Worm (Caenorhabditis elegans): Measurements from ENCODE around the gene F56D6.22.
A peak's percentile ranks its signal among the peaks of the same experiment; 100 is the strongest.

Gene F56D6.22

DNA sequence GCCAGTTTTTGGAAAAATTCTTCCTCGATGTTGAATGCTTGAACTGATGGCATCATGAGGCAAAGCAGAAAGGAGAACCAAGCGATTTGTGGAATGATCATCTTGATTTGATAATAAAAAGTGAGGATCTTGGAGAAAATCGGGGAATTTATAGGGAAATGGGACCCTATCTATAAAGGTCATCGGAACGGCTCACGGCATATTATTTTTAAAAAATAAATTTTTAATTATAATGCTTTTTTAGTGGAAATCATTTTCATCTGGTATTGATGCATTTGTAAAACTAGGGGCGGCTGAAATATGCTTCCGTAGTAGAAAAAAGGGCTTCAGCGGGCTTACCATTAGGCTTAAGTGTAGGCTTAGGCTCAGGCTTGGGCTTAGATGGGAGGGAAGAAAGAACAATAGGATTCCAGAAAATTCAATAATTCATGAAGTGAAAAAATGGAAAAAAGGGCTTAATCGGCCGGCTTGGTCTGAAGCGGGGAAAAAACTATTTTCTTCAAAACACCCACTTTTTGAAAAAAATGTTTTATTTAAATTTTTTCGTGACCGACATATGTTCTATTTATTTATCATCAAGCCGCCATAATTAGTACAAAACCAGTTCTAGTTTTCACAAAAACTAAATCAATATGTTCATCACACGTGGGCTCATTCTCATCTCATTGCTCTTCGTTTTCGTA, at the start of gene F56D6.22, which contains the start of gene F56D6.12:
F56D6.22 (minus strand) TSS at position 101 of the 683 bp plus-strand sequence.
F56D6.12 (plus strand) TSS at position 633 of the 683 bp plus-strand sequence.
- TF ChIP-seq lin-13 (GFP tag; optimal IDR thresholded peaks at IDR 0.05): no peak

DNA sequence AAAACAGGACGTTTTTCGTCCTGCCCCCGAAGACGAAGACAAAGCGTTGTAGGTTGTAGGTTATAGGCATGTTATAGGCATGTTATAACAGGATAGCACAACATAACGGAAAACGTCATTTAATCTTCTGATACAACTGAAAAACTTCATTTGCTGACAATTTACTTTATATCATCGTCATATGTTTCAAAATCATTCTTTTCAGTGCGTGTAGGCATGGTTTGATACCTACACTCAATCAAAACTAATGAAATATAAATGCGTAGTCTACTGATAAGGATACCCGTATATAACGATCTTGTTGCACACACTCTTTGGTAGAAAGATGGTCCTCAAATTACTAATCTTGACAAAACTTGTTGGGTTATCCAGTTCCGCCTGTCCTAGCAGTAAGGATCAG, 49.3 kb upstream of the F56D6.22 start, which contains the start of gene clec-74:
clec-74 (plus strand) TSS at position 301 of the 400 bp plus-strand sequence.
- TF ChIP-seq mab-9 (GFP tag; IDR thresholded peaks at IDR 0.05) (no peak), unc-130 (tag; optimal IDR thresholded peaks at IDR 0.05) (no peak), unc-62 (GFP tag; optimal IDR thresholded peaks at IDR 0.05) (no peak), fkh-4 (tag; optimal IDR thresholded peaks at IDR 0.05; ENCODE audit: borderline replicate concordance) (no peak), lin-35 (GFP tag; optimal IDR thresholded peaks at IDR 0.05) (no peak), jun-1 (tag; optimal IDR thresholded peaks at IDR 0.05) (no peak), C16A3.4 (tag; optimal IDR thresholded peaks at IDR 0.05) (no peak), tbx-2 (tag; optimal IDR thresholded peaks at IDR 0.05) (no peak), C34B4.2 (tag; optimal IDR thresholded peaks at IDR 0.05) (no peak), ama-1 (optimal IDR thresholded peaks at IDR 0.05) (no peak), lin-15B (tag; optimal IDR thresholded peaks at IDR 0.05) (no peak), efl-1 (optimal IDR thresholded peaks at IDR 0.05) (no peak), efl-1 (GFP tag; optimal IDR thresholded peaks at IDR 0.05 in 1 of 2) (no peak), sptf-1 (tag; optimal IDR thresholded peaks at IDR 0.05) (no peak), lsy-2 (tag; optimal IDR thresholded peaks at IDR 0.05) (no peak), lir-3 (tag; optimal IDR thresholded peaks at IDR 0.05; ENCODE audit: poor library complexity) (no peak), alr-1 (tag; optimal IDR thresholded peaks at IDR 0.05; ENCODE audit: borderline replicate concordance) (no peak), dsc-1 (tag; optimal IDR thresholded peaks at IDR 0.05) (no peak), snpc-4 (tag; optimal IDR thresholded peaks at IDR 0.05) (no peak), aly-2 (tag; optimal IDR thresholded peaks at IDR 0.05) (no peak)

DNA sequence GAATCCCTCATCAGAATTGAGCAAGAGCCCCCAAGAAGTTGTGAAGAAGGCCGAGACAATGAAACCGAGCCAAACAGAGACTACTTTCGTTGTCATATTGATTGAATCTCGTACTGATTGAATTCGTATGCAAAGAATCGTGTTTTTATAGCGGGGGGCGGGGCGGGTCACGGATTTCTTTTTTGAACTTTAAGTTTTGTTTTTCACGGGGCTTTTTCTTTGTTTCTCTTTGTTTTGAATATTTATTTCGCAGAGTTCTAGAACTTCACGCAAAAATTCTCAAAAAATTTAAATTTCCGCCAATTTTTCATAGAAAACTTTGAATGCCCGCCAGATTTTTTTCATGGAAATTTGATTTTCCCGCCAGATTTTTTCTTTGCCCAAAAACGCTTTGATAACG, 48.7 kb upstream of the F56D6.22 start, which contains the start of gene clec-73:
clec-73 (minus strand) TSS at position 101 of the 400 bp plus-strand sequence.
- TF ChIP-seq nhr-84 (tag; optimal IDR thresholded peaks at IDR 0.05) (no peak), ztf-11 (tag; optimal IDR thresholded peaks at IDR 0.05) (no peak), dsc-1 (tag; optimal IDR thresholded peaks at IDR 0.05) (no peak), lin-14 (GFP tag; optimal IDR thresholded peaks at IDR 0.05) (no peak), ces-1 (GFP tag; optimal IDR thresholded peaks at IDR 0.05) (no peak), unc-98 (GFP tag; IDR thresholded peaks at IDR 0.05) (no peak), efl-1 (optimal IDR thresholded peaks at IDR 0.05) (no peak), efl-1 (GFP tag; optimal IDR thresholded peaks at IDR 0.05 in 1 of 2) (no peak), ceh-90 (tag; optimal IDR thresholded peaks at IDR 0.05) (no peak), mef-2 (tag; optimal IDR thresholded peaks at IDR 0.05) (no peak), nhr-11 (tag; optimal IDR thresholded peaks at IDR 0.05) (no peak), sox-4 (tag; optimal IDR thresholded peaks at IDR 0.05) (no peak), unc-86 (tag; optimal IDR thresholded peaks at IDR 0.05) (no peak), aha-1 (tag; optimal IDR thresholded peaks at IDR 0.05) (no peak), pax-3 (tag; optimal IDR thresholded peaks at IDR 0.05) (no peak), nhr-12 (tag; optimal IDR thresholded peaks at IDR 0.05) (no peak), aly-2 (tag; optimal IDR thresholded peaks at IDR 0.05) (no peak)

DNA sequence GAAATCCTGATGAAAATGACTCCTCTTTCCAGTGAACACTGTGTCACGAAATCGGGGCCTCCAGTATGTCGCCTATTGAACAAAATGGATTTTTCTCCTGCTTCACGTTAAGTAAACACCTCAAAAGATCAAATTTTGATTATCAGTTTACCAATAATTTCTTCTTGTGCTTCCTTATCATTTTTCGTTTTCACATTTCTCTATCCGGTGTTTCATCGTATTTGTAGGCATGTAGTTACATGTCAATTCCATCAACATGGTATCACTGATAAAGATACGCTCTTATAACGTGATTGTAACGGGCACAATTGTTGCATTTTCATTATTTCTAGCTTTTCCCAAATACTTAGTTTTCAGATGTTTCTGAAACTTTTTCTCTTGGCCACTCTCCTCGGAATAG, 37.1 kb upstream of the F56D6.22 start, which contains the start of gene clec-72:
clec-72 (plus strand) TSS at position 358 of the 400 bp plus-strand sequence.
- TF ChIP-seq ceh-82 (tag; optimal IDR thresholded peaks at IDR 0.05) (no peak), tlp-1 (tag; optimal IDR thresholded peaks at IDR 0.05) (no peak), lsy-2 (tag; optimal IDR thresholded peaks at IDR 0.05) (no peak), nhr-11 (tag; optimal IDR thresholded peaks at IDR 0.05) (no peak), sox-4 (tag; optimal IDR thresholded peaks at IDR 0.05) (no peak), aha-1 (tag; optimal IDR thresholded peaks at IDR 0.05) (no peak), mab-9 (GFP tag; IDR thresholded peaks at IDR 0.05) (no peak), nhr-71 (tag; optimal IDR thresholded peaks at IDR 0.05) (no peak), hpl-2 (GFP tag; optimal IDR thresholded peaks at IDR 0.05) (no peak), lin-15B (tag; optimal IDR thresholded peaks at IDR 0.05) (no peak), unc-130 (tag; optimal IDR thresholded peaks at IDR 0.05) (no peak), lir-3 (tag; optimal IDR thresholded peaks at IDR 0.05; ENCODE audit: poor library complexity) (no peak), Y116A8C.19 (tag; optimal IDR thresholded peaks at IDR 0.05; ENCODE audit: borderline replicate concordance) (no peak), grh-1 (GFP tag; IDR thresholded peaks at IDR 0.05) (no peak), hlh-4 (tag; optimal IDR thresholded peaks at IDR 0.05) (no peak), mep-1 (tag; optimal IDR thresholded peaks at IDR 0.05) (no peak), lin-35 (GFP tag; optimal IDR thresholded peaks at IDR 0.05) (peak in 1 of 2 experiments; percentile 10), pqm-1 (tag; optimal IDR thresholded peaks at IDR 0.05) (peak; percentile 78), vab-15 (tag; optimal IDR thresholded peaks at IDR 0.05) (no peak), fkh-10 (GFP tag; optimal IDR thresholded peaks at IDR 0.05) (no peak), unc-30 (tag; optimal IDR thresholded peaks at IDR 0.05) (no peak), fkh-4 (tag; optimal IDR thresholded peaks at IDR 0.05; ENCODE audit: borderline replicate concordance) (no peak), nhr-20 (tag; optimal IDR thresholded peaks at IDR 0.05) (peak; percentile 13)

Measured in whole organism, L1 larva.